Fruit fly (Drosophila melanogaster) whole organism, pupa: ENCODE results near the gene Desat2.

ENCODE experiments used
- CG10348 ChIP-seq: fragments of 200-800 bp; sonication (Bioruptor generic); IDR thresholded peaks from 2 replicates; pipeline ENCODE4 v1.3.6; 2022; ENCODE audit warnings: missing biosample characterization, missing genetic modification characterization
- CG12605 ChIP-seq: fragments of 200-800 bp; sonication (Bioruptor generic); IDR thresholded peaks from 2 replicates; pipeline ENCODE4 v1.3.6; 2022; ENCODE audit warnings: missing biosample characterization, missing genetic modification characterization
- CG13204 ChIP-seq: fragments of 200-800 bp; sonication (Bioruptor generic); optimal IDR thresholded peaks from 2 replicates; lab custom pipeline; 2018; ENCODE audit warnings: missing biosample characterization, mild to moderate bottlenecking, missing genetic modification characterization, moderate library complexity
- CG14655 ChIP-seq: fragments of 200-800 bp; sonication (Bioruptor generic); optimal IDR thresholded peaks from 3 replicates; lab custom pipeline; 2017; ENCODE audit warnings: mild to moderate bottlenecking, missing biosample characterization, missing genetic modification reagents, missing genetic modification characterization
- CG15710 ChIP-seq: fragments of 200-800 bp; sonication (Bioruptor generic); optimal IDR thresholded peaks from 2 replicates; lab custom pipeline; 2018; ENCODE audit warnings: missing biosample characterization, mild to moderate bottlenecking, missing genetic modification characterization, moderate library complexity
- CG17806 ChIP-seq: fragments of 200-800 bp; sonication (Bioruptor generic); optimal IDR thresholded peaks from 2 replicates; lab custom pipeline; 2018; ENCODE audit warnings: missing biosample characterization, mild to moderate bottlenecking, missing genetic modification characterization, moderate library complexity
- CG32121 ChIP-seq: fragments of 200-800 bp; sonication (Bioruptor generic); IDR thresholded peaks from 2 replicates; pipeline ENCODE4 v1.3.6; 2022; ENCODE audit warnings: missing biosample characterization, missing genetic modification characterization
- CG34367 ChIP-seq: fragments of 200-800 bp; sonication (Bioruptor generic); optimal IDR thresholded peaks from 2 replicates; lab custom pipeline; 2018; ENCODE audit warnings: missing biosample characterization, mild to moderate bottlenecking, missing genetic modification characterization
- CG4496 ChIP-seq: fragments of 200-800 bp; sonication (Bioruptor generic); IDR thresholded peaks from 3 replicates; pipeline ENCODE4 v1.3.6; 2022; ENCODE audit warnings: missing biosample characterization, missing genetic modification characterization
- CG8159 ChIP-seq: fragments of 200-800 bp; sonication (Bioruptor generic); optimal IDR thresholded peaks from 3 replicates; lab custom pipeline; 2018; ENCODE audit warnings: missing biosample characterization, mild to moderate bottlenecking, missing genetic modification characterization, moderate library complexity
- CG8301 ChIP-seq: fragments of 200-800 bp; sonication (Bioruptor generic); optimal IDR thresholded peaks from 2 replicates; lab custom pipeline; 2018; ENCODE audit warnings: missing biosample characterization, mild to moderate bottlenecking, missing genetic modification characterization
- CG9948 ChIP-seq: fragments of 200-800 bp; sonication (Bioruptor generic); optimal IDR thresholded peaks from 2 replicates; lab custom pipeline; 2018; ENCODE audit warnings: missing biosample characterization, mild to moderate bottlenecking, missing genetic modification characterization, moderate library complexity
- D1 ChIP-seq: fragments of 200-800 bp; sonication (Bioruptor generic); optimal IDR thresholded peaks from 2 replicates; lab custom pipeline; 2018; ENCODE audit warnings: missing biosample characterization, mild to moderate bottlenecking, missing genetic modification characterization, moderate library complexity
- EcR ChIP-seq: fragments of 200-800 bp; sonication (Bioruptor generic); optimal IDR thresholded peaks from 3 replicates; lab custom pipeline; 2019; ENCODE audit warnings: missing biosample characterization, missing genetic modification characterization, mild to moderate bottlenecking, moderate library complexity, missing genetic modification reagents
- Ets98B ChIP-seq: fragments of 200-800 bp; sonication (Bioruptor generic); IDR thresholded peaks from 2 replicates; pipeline ENCODE4 v1.3.6; 2022; ENCODE audit warnings: missing biosample characterization, missing genetic modification characterization
- Pif1A ChIP-seq: fragments of 200-800 bp; sonication (Bioruptor generic); optimal IDR thresholded peaks from 3 replicates; lab custom pipeline; 2016; ENCODE audit warnings: missing biosample characterization, missing genetic modification characterization
- Pif1B ChIP-seq: fragments of 200-800 bp; sonication (Bioruptor generic); optimal IDR thresholded peaks from 3 replicates; lab custom pipeline; 2016; ENCODE audit warnings: missing biosample characterization, missing genetic modification characterization
- Snoo ChIP-seq: fragments of 200-800 bp; sonication (Bioruptor generic); optimal IDR thresholded peaks from 3 replicates; lab custom pipeline; 2017; ENCODE audit warnings: missing biosample characterization, mild to moderate bottlenecking, missing genetic modification characterization, inconsistent platforms
- fd96Ca ChIP-seq: fragments of 200-800 bp; sonication (Bioruptor generic); IDR thresholded peaks from 3 replicates; pipeline ENCODE4 v1.3.6; 2022; ENCODE audit warnings: missing biosample characterization, missing genetic modification characterization
- gl ChIP-seq: fragments of 200-800 bp; sonication (Bioruptor generic); optimal IDR thresholded peaks from 2 replicates; lab custom pipeline; 2018; ENCODE audit warnings: missing biosample characterization, mild to moderate bottlenecking, missing genetic modification characterization
- rn ChIP-seq: fragments of 200-800 bp; sonication (Bioruptor generic); IDR thresholded peaks from 2 replicates; pipeline ENCODE4 v1.3.6; 2022; ENCODE audit warnings: missing biosample characterization, missing genetic modification characterization

The Desat2 gene

DNA sequence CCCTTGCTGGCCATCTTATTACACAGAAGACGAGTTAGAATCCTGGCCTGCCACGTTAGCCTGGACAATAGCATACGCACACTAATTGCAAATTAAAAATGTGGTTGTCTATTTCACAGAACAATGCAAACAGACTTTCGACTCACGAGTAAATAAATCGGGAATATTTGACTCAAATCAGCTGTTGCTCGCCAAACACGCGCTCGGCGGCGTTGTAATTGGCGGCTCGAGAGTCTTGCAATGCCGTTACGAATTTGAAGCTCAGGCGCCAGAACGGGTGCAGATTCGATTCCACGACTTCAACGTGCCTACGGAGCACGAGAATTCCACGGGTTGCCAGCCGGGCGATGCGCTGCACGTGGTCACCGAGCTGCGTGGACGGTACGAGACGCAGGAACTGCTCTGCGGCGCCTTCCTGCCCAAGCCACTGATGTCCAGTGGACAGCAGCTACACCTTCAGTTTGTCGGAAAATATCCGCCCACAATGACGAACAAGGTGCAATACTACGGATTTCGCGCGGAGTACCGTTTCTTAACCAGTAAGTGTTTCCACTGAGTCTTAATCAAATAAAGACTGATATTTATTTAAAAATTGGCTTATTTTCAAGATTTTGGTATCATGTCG, 34.3 kb upstream of the Desat2 start, which contains the start of gene DNAlig3:
DNAlig3 (minus strand) TSS at position 168 of the 625 bp plus-strand sequence.
- TF ChIP-seq CG12605 (GFP tag; lab: Robert Waterston, UW) (peak; percentile 35; the same call in 1 of the 2 replicates), CG9948 (tag; lab: Kevin White, UChicago) (no peak)

DNA sequence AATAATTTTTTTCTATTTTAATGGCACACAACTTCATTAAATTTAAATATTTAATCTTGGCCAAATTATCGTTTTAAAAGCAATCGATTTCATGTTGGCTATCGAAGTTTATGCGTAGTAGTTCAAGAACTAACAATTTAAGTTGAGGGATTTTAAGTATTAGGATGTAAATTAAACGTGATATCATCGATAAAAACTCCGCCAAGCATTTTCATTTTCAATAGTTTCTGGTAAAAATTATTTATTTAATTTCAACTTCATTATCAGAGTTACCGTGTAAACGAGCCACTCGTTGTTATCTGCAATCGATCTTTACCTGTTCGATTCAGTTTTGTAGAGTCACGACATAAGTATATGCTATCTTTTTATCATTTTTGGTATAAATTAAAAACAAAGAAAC, 33.1 kb upstream of the Desat2 start:
- TF ChIP-seq CG34367 (tag; lab: Kevin White, UChicago) (peak; percentile 98), fd96Ca (GFP tag; lab: Robert Waterston, UW) (peak; percentile 84), Ets98B (GFP tag; lab: Robert Waterston, UW) (peak; percentile 96), CG17806 (tag; lab: Kevin White, UChicago) (peak; percentile 97), CG10348 (GFP tag; lab: Robert Waterston, UW) (no peak), CG12605 (GFP tag; lab: Robert Waterston, UW) (peak; percentile 96), Snoo (tag; lab: Kevin White, UChicago) (peak; percentile 98), CG14655 (GFP tag; lab: Kevin White, UChicago) (peak; percentile 95), EcR (GFP tag; lab: Kevin White, UChicago) (peak; percentile 22), CG4496 (GFP tag; lab: Robert Waterston, UW) (no peak), CG9948 (tag; lab: Kevin White, UChicago) (peak; percentile 98), CG15710 (peak; percentile 97), D1 (tag; lab: Kevin White, UChicago) (peak; percentile 99), gl (peak; percentile 93), CG13204 (GFP tag; lab: Kevin White, UChicago) (no peak), Pif1A (GFP tag; lab: Kevin White, UChicago) (peak; percentile 95), CG8159 (tag; lab: Kevin White, UChicago) (peak; percentile 100), rn (peak; percentile 84), CG8301 (tag; lab: Kevin White, UChicago) (peak; percentile 100), Pif1B (GFP tag; lab: Kevin White, UChicago) (peak; percentile 97), CG32121 (peak; percentile 93)

DNA sequence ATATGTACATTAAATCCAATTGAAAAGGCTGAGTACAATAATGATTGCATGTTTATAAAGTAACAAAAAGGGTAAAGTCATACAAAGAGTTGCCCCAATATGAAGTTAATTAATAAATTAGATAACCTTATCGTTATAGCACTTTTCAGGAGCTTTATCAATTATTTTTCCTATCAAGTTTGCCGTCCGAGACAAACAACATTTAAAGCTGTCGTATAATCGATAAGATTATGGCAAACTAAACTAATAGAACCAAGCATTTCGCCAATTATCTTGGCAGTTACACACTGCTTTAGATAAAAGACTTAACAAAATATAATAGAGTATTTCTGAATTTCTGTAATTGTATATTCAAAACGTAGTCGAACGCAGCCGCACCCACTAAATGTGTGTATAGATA, 30.9 kb upstream of the Desat2 start:
- TF ChIP-seq CG8301 (tag; lab: Kevin White, UChicago): no peak
- TF ChIP-seq Pif1A (GFP tag; lab: Kevin White, UChicago): no peak
- TF ChIP-seq, all 21 proteins: peak for 0

DNA sequence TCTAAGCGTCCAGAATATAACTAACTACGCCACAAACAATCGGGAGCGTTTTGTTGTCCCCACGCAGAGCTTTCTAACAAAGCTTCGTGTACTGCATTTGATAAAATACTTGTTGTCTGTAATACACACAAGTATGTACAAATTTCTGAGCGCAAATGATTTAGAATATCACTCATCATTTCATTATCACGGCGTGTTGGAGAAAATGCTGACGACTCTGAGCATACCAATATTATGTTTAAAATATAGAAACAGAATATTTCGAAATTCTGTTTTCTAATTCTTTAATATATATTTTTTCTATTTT, 30.2 kb upstream of the Desat2 start, which contains the start of gene Cyp9f2:
Cyp9f2 (minus strand) TSS at position 101 of the 307 bp plus-strand sequence.
- no peak for TF ChIP-seq CG15710
- TF ChIP-seq D1 (tag; lab: Kevin White, UChicago): no peak
- TF ChIP-seq gl: no peak
- TF ChIP-seq CG9948 (tag; lab: Kevin White, UChicago): no peak
- TF ChIP-seq fd96Ca (GFP tag; lab: Robert Waterston, UW): no peak
- no peak for TF ChIP-seq CG12605 (GFP tag; lab: Robert Waterston, UW)
- no peak for TF ChIP-seq CG10348 (GFP tag; lab: Robert Waterston, UW)
- no peak for TF ChIP-seq Pif1A (GFP tag; lab: Kevin White, UChicago)
- TF ChIP-seq Snoo (tag; lab: Kevin White, UChicago): no peak
- TF ChIP-seq CG34367 (tag; lab: Kevin White, UChicago): no peak
- TF ChIP-seq CG8301 (tag; lab: Kevin White, UChicago): no peak
- TF ChIP-seq Pif1B (GFP tag; lab: Kevin White, UChicago): no peak
- no peak for TF ChIP-seq CG17806 (tag; lab: Kevin White, UChicago)
- no peak for TF ChIP-seq rn

DNA sequence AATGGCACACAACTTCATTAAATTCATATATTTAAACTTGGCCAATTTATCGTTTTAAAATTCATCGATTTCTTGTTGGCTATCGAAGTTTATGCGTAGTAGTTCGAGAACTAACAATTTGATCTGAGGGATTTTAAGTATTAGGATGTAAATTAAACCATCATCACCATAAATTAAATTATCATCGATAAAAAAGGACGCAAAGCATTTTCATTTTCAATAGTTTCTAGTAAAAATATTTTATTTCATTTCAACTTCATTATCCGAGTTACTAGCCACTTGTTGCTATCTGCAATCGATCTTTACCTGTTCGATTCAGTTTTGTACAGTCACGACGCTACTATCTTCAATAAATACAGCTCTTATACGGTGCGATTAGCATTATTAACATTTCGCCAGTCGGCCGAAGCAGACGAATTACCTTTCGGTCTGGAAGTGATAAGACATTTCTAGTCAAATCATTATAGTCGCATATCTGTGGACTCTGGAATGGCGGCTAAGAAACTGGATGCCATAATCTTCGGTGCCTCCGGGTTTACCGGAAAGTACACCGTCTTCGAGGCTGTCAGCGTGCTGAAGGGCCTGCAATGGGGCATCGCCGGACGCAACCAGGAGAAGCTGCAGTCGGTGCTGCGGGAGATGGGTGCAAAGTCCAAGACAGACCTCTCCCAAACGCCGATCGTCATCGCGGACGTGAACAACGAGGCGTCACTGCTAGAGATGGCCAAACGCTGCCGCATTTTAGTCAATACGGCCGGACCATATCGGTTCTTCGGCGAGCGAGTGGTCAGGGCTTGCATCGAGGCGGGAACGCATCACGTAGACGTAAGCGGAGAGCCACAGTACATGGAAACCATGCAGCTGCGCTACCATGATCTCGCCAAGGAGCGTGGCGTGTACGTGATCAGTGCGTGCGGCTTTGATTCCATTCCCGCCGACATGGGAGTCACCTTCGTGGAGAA, 29.5 kb upstream of the Desat2 start, which contains the start of gene CG5167:
CG5167 (plus strand) TSS at position 298 of the 962 bp plus-strand sequence.
- TF ChIP-seq Pif1B (GFP tag; lab: Kevin White, UChicago) (no peak), D1 (tag; lab: Kevin White, UChicago) (no peak), CG34367 (tag; lab: Kevin White, UChicago) (peak; percentile 40), CG17806 (tag; lab: Kevin White, UChicago) (peak; percentile 11), CG8159 (tag; lab: Kevin White, UChicago) (peak; percentile 15), CG8301 (tag; lab: Kevin White, UChicago) (peak; percentile 62), CG13204 (GFP tag; lab: Kevin White, UChicago) (peak; percentile 54), gl (peak; percentile 88), rn (no peak), CG15710 (no peak), CG4496 (GFP tag; lab: Robert Waterston, UW) (no peak), fd96Ca (GFP tag; lab: Robert Waterston, UW) (peak; percentile 64; the same call in 2 of the 3 replicates), CG9948 (tag; lab: Kevin White, UChicago) (no peak), CG14655 (GFP tag; lab: Kevin White, UChicago) (no peak), CG32121 (no peak; the same call in 1 of the 2 replicates), EcR (GFP tag; lab: Kevin White, UChicago) (no peak), CG12605 (GFP tag; lab: Robert Waterston, UW) (peak; percentile 85), Ets98B (GFP tag; lab: Robert Waterston, UW) (peak; percentile 51), Snoo (tag; lab: Kevin White, UChicago) (peak; percentile 13), Pif1A (GFP tag; lab: Kevin White, UChicago) (no peak), CG10348 (GFP tag; lab: Robert Waterston, UW) (no peak)
